Worm (Caenorhabditis elegans) whole organism, L2 larva: Measurements from ENCODE around the gene C34D4.3.

Source experiments
- C34F6.9 ChIP-seq: fragments of 150-350 bp; optimal IDR thresholded peaks from 2 replicates; lab custom pipeline; 2014; ENCODE audit warnings: missing biosample characterization, missing genetic modification characterization
- F13H6.1 ChIP-seq: sonication (generic microtip); optimal IDR thresholded peaks from 2 replicates; lab custom pipeline; 2016; ENCODE audit warnings: missing genetic modification characterization, missing compliant biosample characterization
- Y55F3AM.14 ChIP-seq: fragments of 200-800 bp; sonication (Bioruptor generic); optimal IDR thresholded peaks from 2 replicates; lab custom pipeline; 2018; ENCODE audit warnings: mild to moderate bottlenecking, missing genetic modification characterization, missing compliant biosample characterization
- ZK546.5 ChIP-seq: sonication (generic microtip); optimal IDR thresholded peaks from 2 replicates; lab custom pipeline; 2017; ENCODE audit warnings: missing biosample characterization, missing genetic modification characterization
- alr-1 ChIP-seq: fragments of 150-350 bp; optimal IDR thresholded peaks from 2 replicates; lab custom pipeline; 2014; ENCODE audit warnings: missing biosample characterization, missing genetic modification characterization
- ama-1 ChIP-seq: fragments of 150-350 bp; optimal IDR thresholded peaks from 2 replicates; lab custom pipeline; 2018; ENCODE audit warnings: inconsistent platforms
- blmp-1 ChIP-seq: sonication (generic microtip); optimal IDR thresholded peaks from 2 replicates; lab custom pipeline; 2017; ENCODE audit warnings: missing genetic modification characterization, mild to moderate bottlenecking, missing compliant biosample characterization, antibody characterized with exemption, moderate library complexity; ENCODE audit not compliant: insufficient read depth
- ceh-16 ChIP-seq: fragments of 150-350 bp; optimal IDR thresholded peaks from 2 replicates; lab custom pipeline; 2014; ENCODE audit warnings: missing biosample characterization, missing genetic modification characterization
- ceh-82 ChIP-seq: fragments of 150-350 bp; optimal IDR thresholded peaks from 2 replicates; lab custom pipeline; 2014; ENCODE audit warnings: missing biosample characterization, missing genetic modification characterization
- dmd-4 ChIP-seq: sonication (generic microtip); optimal IDR thresholded peaks from 2 replicates; lab custom pipeline; 2017; ENCODE audit warnings: missing biosample characterization, missing genetic modification characterization
- egl-27 ChIP-seq: sonication (generic microtip); optimal IDR thresholded peaks from 3 replicates; lab custom pipeline; 2017; ENCODE audit warnings: missing biosample characterization, missing genetic modification reagents, missing genetic modification characterization
- elt-1 ChIP-seq: fragments of 150-350 bp; optimal IDR thresholded peaks from 2 replicates; lab custom pipeline; 2014; ENCODE audit warnings: missing biosample characterization, missing genetic modification characterization
- elt-3 ChIP-seq: sonication (generic microtip); optimal IDR thresholded peaks from 2 replicates; lab custom pipeline; 2017; ENCODE audit warnings: missing biosample characterization, missing genetic modification characterization
- gmeb-1 ChIP-seq: fragments of 150-350 bp; optimal IDR thresholded peaks from 2 replicates; lab custom pipeline; 2014; ENCODE audit warnings: missing biosample characterization, missing genetic modification characterization
- lin-11 ChIP-seq: fragments of 150-350 bp; sonication (generic microtip); optimal IDR thresholded peaks from 2 replicates; lab custom pipeline; 2014; ENCODE audit warnings: missing biosample characterization, missing genetic modification characterization, inconsistent platforms, mixed read lengths
- lin-13 ChIP-seq: fragments of 150-350 bp; optimal IDR thresholded peaks from 2 replicates; lab custom pipeline; 2014; ENCODE audit warnings: missing biosample characterization, missing genetic modification reagents, missing genetic modification characterization
- lin-39 ChIP-seq: fragments of 150-350 bp; optimal IDR thresholded peaks from 2 replicates; lab custom pipeline; 2014; ENCODE audit warnings: missing biosample characterization, missing genetic modification reagents, missing genetic modification characterization
- lsy-2 ChIP-seq, 2 experiments: fragments of 150-350 bp in 1 of 2; sonication (generic microtip) in 1 of 2; optimal IDR thresholded peaks; 2 replicates each; lab custom pipeline; 2014 to 2017; ENCODE audit warnings: missing biosample characterization in 2 of 2, missing genetic modification characterization in 2 of 2
- mab-5 ChIP-seq: fragments of 150-350 bp; optimal IDR thresholded peaks from 2 replicates; lab custom pipeline; 2014; ENCODE audit warnings: missing biosample characterization, missing genetic modification characterization
- mbf-1 ChIP-seq: sonication (generic microtip); optimal IDR thresholded peaks from 2 replicates; lab custom pipeline; 2017; ENCODE audit warnings: missing biosample characterization, missing genetic modification characterization
- mdl-1 ChIP-seq, 2 experiments: fragments of 150-350 bp in 1 of 2; sonication (generic microtip) in 1 of 2; optimal IDR thresholded peaks; 2 replicates each; lab custom pipeline; 2017; ENCODE audit warnings: missing biosample characterization in 2 of 2, missing genetic modification characterization in 2 of 2
- nhr-10 ChIP-seq: sonication (generic microtip); optimal IDR thresholded peaks from 2 replicates; lab custom pipeline; 2017; ENCODE audit warnings: missing biosample characterization, missing genetic modification characterization
- nhr-11 ChIP-seq: fragments of 150-350 bp; optimal IDR thresholded peaks from 2 replicates; lab custom pipeline; 2014; ENCODE audit warnings: missing biosample characterization, missing genetic modification characterization
- nhr-12 ChIP-seq: fragments of 150-350 bp; optimal IDR thresholded peaks from 2 replicates; lab custom pipeline; 2014; ENCODE audit warnings: missing biosample characterization, missing genetic modification characterization
- nhr-129 ChIP-seq: fragments of 150-350 bp; optimal IDR thresholded peaks from 2 replicates; lab custom pipeline; 2014; ENCODE audit warnings: missing biosample characterization, missing genetic modification characterization
- nhr-21 ChIP-seq: fragments of 150-350 bp; optimal IDR thresholded peaks from 2 replicates; lab custom pipeline; 2014; ENCODE audit warnings: missing biosample characterization, missing genetic modification characterization
- nhr-23 ChIP-seq: fragments of 150-350 bp; optimal IDR thresholded peaks from 2 replicates; lab custom pipeline; 2014; ENCODE audit warnings: missing biosample characterization, missing genetic modification reagents, missing genetic modification characterization
- nhr-25 ChIP-seq: fragments of 150-350 bp; sonication (generic microtip); optimal IDR thresholded peaks from 3 replicates; lab custom pipeline; 2014; ENCODE audit warnings: missing biosample characterization, missing genetic modification characterization
- nhr-6 ChIP-seq: fragments of 150-350 bp; optimal IDR thresholded peaks from 2 replicates; lab custom pipeline; 2014; ENCODE audit warnings: missing biosample characterization, missing genetic modification characterization
- nhr-77 ChIP-seq: fragments of 150-350 bp; optimal IDR thresholded peaks from 2 replicates; lab custom pipeline; 2014; ENCODE audit warnings: missing biosample characterization, missing genetic modification characterization
- peb-1 ChIP-seq: fragments of 150-350 bp; optimal IDR thresholded peaks from 2 replicates; lab custom pipeline; 2014; ENCODE audit warnings: missing biosample characterization, missing genetic modification characterization
- sem-4 ChIP-seq: fragments of 150-350 bp; optimal IDR thresholded peaks from 2 replicates; lab custom pipeline; 2014; ENCODE audit warnings: missing biosample characterization, missing genetic modification reagents, missing genetic modification characterization
- skn-1 ChIP-seq: sonication (generic microtip); optimal IDR thresholded peaks from 2 replicates; lab custom pipeline; 2017; ENCODE audit warnings: missing biosample characterization, missing genetic modification characterization
- sma-9 ChIP-seq, 2 experiments: fragments of 150-350 bp in 1 of 2; sonication (generic microtip) in 1 of 2; optimal IDR thresholded peaks; 2 replicates each; lab custom pipeline; 2014 to 2016; ENCODE audit warnings: missing genetic modification characterization in 2 of 2, mild to moderate bottlenecking in 1 of 2, missing biosample characterization in 1 of 2, missing compliant biosample characterization in 1 of 2, missing genetic modification reagents in 1 of 2, moderate library complexity in 1 of 2
- snpc-4 ChIP-seq: fragments of 150-350 bp; optimal IDR thresholded peaks from 2 replicates; lab custom pipeline; 2014; ENCODE audit warnings: missing biosample characterization, missing genetic modification characterization
- unc-39 ChIP-seq: fragments of 150-350 bp; optimal IDR thresholded peaks from 2 replicates; lab custom pipeline; 2014; ENCODE audit warnings: missing biosample characterization, missing genetic modification characterization
- unc-55 ChIP-seq: fragments of 150-350 bp; sonication (generic microtip); optimal IDR thresholded peaks from 3 replicates; lab custom pipeline; 2014; ENCODE audit warnings: missing biosample characterization, missing genetic modification reagents, missing genetic modification characterization
- unc-62 ChIP-seq: fragments of 150-350 bp; optimal IDR thresholded peaks from 2 replicates; lab custom pipeline; 2014; ENCODE audit warnings: missing biosample characterization, missing genetic modification reagents, missing genetic modification characterization
- zag-1 ChIP-seq: fragments of 150-350 bp; optimal IDR thresholded peaks from 2 replicates; lab custom pipeline; 2014; ENCODE audit warnings: missing biosample characterization, missing genetic modification characterization
- ztf-1 ChIP-seq: fragments of 200-800 bp; sonication (Bioruptor generic); conservative IDR thresholded peaks from 2 replicates; pipeline ENCODE4 v1.3.6; 2022; ENCODE audit warnings: missing genetic modification characterization, missing compliant biosample characterization
- ztf-4 ChIP-seq: fragments of 150-350 bp; optimal IDR thresholded peaks from 2 replicates; lab custom pipeline; 2014; ENCODE audit warnings: missing biosample characterization, missing genetic modification characterization

C34D4.3 gene

ce11 chrIV:7154356-7154755, 894 bp downstream of the C34D4.3 start, which contains the start of gene C34D4.2:
Gene C34D4.2 (plus strand): TSS chrIV:7154656.
- TF ChIP-seq ztf-4 (tag; lab: Kevin White, UChicago), result no peak
- TF ChIP-seq snpc-4 (tag; lab: Kevin White, UChicago), result no peak
- no peak for TF ChIP-seq gmeb-1
- no peak for TF ChIP-seq elt-3
- TF ChIP-seq peb-1 (tag; lab: Kevin White, UChicago), result no peak
- no peak for TF ChIP-seq nhr-25 (tag; lab: Kevin White, UChicago)
- no peak for TF ChIP-seq dmd-4 (tag; lab: Kevin White, UChicago)
- TF ChIP-seq unc-39 (tag; lab: Kevin White, UChicago), result no peak
- TF ChIP-seq ceh-16 (tag; lab: Kevin White, UChicago), result no peak
- TF ChIP-seq alr-1, result no peak
- TF ChIP-seq ama-1 (lab: Kevin White, UChicago), result no peak
- no peak for TF ChIP-seq nhr-11
- no peak for TF ChIP-seq nhr-12 (tag; lab: Kevin White, UChicago)
- no peak for TF ChIP-seq zag-1
- TF ChIP-seq elt-1 (tag; lab: Kevin White, UChicago), result no peak
- TF ChIP-seq ZK546.5, result no peak
- no peak for TF ChIP-seq skn-1
- no peak for TF ChIP-seq nhr-23
- no peak for TF ChIP-seq unc-62 (GFP tag; lab: Kevin White, UChicago)

DNA sequence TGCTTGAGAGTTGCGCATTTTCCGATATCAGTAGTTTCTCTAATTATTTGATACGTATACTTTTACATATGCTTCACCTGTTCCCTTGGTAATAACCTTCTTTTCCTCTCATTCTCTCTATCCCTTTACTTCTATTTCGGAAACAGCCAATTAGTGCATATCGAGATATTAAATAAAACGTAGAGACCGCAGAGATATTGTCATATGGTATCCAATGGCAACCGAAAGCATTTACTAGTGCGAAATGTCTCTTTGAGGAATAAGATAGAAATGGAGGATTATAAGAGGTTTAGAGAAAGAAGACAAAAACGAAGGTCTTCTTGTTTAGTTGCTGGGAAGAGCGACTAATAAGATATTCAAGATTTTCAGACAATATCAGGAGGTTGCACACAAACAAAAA, 2.9 kb downstream of the C34D4.3 start, which contains the start of gene maph-9:
maph-9 (plus strand) TSS at position 273 of the 400 bp plus-strand sequence.
- TF ChIP-seq lin-11 (tag; lab: Kevin White, UChicago), result no peak
- TF ChIP-seq C34F6.9 (tag; lab: Kevin White, UChicago), result peak; percentile 33

- no peak for TF ChIP-seq nhr-129 (tag; lab: Kevin White, UChicago)
Observed at ce11 chrIV:7158161-7158560, 4.7 kb downstream of the C34D4.3 start.

DNA sequence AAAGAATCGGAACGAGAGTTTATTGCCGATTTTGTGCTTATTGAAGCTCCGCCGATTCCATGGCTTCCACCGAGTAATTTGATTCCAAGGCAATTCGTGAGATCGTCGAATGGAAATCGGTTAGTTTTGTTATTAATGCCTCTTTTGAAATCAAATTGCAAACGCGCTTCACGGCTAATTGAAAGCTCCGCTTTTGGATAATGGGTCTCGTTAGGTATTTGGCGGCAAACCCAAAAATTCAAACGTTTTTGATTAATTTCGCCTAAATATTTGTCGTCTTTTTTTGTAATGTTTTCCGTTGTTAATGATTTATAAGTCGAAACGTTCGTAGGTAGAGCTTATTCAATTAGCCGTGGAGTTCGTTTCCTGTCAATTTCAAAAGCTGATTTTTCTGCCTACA, 6.1 kb downstream of the C34D4.3 start:
- no peak for TF ChIP-seq mab-5 (tag; lab: Kevin White, UChicago)
- no peak for TF ChIP-seq nhr-12 (tag; lab: Kevin White, UChicago)
- no peak for TF ChIP-seq nhr-23
- TF ChIP-seq lin-13, result no peak
- no peak for TF ChIP-seq snpc-4 (tag; lab: Kevin White, UChicago)
- no peak for TF ChIP-seq zag-1
- TF ChIP-seq F13H6.1 (tag; lab: Kevin White, UChicago), result no peak
- no peak for TF ChIP-seq ztf-4 (tag; lab: Kevin White, UChicago)
- TF ChIP-seq peb-1 (tag; lab: Kevin White, UChicago), result no peak
- TF ChIP-seq C34F6.9 (tag; lab: Kevin White, UChicago), result no peak
- TF ChIP-seq egl-27 (tag; lab: Kevin White, UChicago), result no peak
- no peak for TF ChIP-seq unc-39 (tag; lab: Kevin White, UChicago)
- TF ChIP-seq dmd-4 (tag; lab: Kevin White, UChicago), result no peak
- TF ChIP-seq nhr-10 (tag; lab: Kevin White, UChicago), result no peak

- TF ChIP-seq C34F6.9 (tag; lab: Kevin White, UChicago) (peak; percentile 63), mbf-1 (no peak), gmeb-1 (peak; percentile 83), lsy-2 (tag; optimal IDR thresholded peaks at IDR 0.05; lab: Kevin White, UChicago) (peak in 1 of 2 experiments; percentile 56), nhr-129 (tag; lab: Kevin White, UChicago) (peak; percentile 85)
Observed at ce11 chrIV:7165723-7166122, 12.3 kb downstream of the C34D4.3 start, which contains the start of gene rpc-1. Gene rpc-1 (minus strand): TSS chrIV:7165748.

- TF ChIP-seq elt-1 (tag; lab: Kevin White, UChicago) (no peak), ceh-82 (tag; lab: Kevin White, UChicago) (no peak), nhr-6 (no peak), mbf-1 (no peak), unc-39 (tag; lab: Kevin White, UChicago) (no peak), ztf-1 (no peak), ama-1 (lab: Kevin White, UChicago) (no peak), lin-11 (tag; lab: Kevin White, UChicago) (no peak), elt-3 (no peak), lin-39 (tag; lab: Kevin White, UChicago) (no peak), nhr-129 (tag; lab: Kevin White, UChicago) (peak; percentile 26), mab-5 (tag; lab: Kevin White, UChicago) (no peak), lsy-2 (tag; optimal IDR thresholded peaks at IDR 0.05; lab: Kevin White, UChicago) (peak in 1 of 2 experiments; percentile 48), sem-4 (tag; lab: Kevin White, UChicago) (no peak), unc-55 (GFP tag; lab: Kevin White, UChicago) (peak; percentile 55), nhr-77 (no peak), C34F6.9 (tag; lab: Kevin White, UChicago) (peak; percentile 62), sma-9 (GFP tag; optimal IDR thresholded peaks at IDR 0.05; lab: Kevin White, UChicago) (peak; percentile 36), sma-9 (tag; optimal IDR thresholded peaks at IDR 0.05; lab: Kevin White, UChicago) (no peak), blmp-1 (tag; lab: Kevin White, UChicago) (no peak), nhr-21 (tag; lab: Kevin White, UChicago) (no peak), nhr-12 (tag; lab: Kevin White, UChicago) (no peak), Y55F3AM.14 (GFP tag; lab: Kevin White, UChicago) (no peak), dmd-4 (tag; lab: Kevin White, UChicago) (no peak), nhr-10 (tag; lab: Kevin White, UChicago) (no peak), alr-1 (no peak), snpc-4 (tag; lab: Kevin White, UChicago) (no peak), mdl-1 (tag; optimal IDR thresholded peaks at IDR 0.05; lab: Kevin White, UChicago) (peak in 1 of 2 experiments; percentile 37)
Observed at ce11 chrIV:7166553-7166952, 13.1 kb downstream of the C34D4.3 start, which contains the start of gene C42D4.18. Gene C42D4.18 (plus strand): TSS chrIV:7166783.
